Worm (Caenorhabditis elegans) whole organism, mixed stage, embryonic: ENCODE results near the gene ard-1.

Experiments used
- M03D4.4 ChIP-seq: sonication (generic microtip); optimal IDR thresholded peaks from 2 replicates; lab custom pipeline; 2017; ENCODE audit warnings: mild to moderate bottlenecking, missing genetic modification characterization, missing compliant biosample characterization
- bed-3 ChIP-seq: fragments of 200-800 bp; sonication (Bioruptor generic); optimal IDR thresholded peaks from 3 replicates; lab custom pipeline; 2018; ENCODE audit warnings: mild to moderate bottlenecking, missing genetic modification characterization, moderate library complexity, missing compliant biosample characterization
- blmp-1 ChIP-seq: fragments of 150-350 bp; optimal IDR thresholded peaks from 2 replicates; lab custom pipeline; 2014; ENCODE audit warnings: missing biosample characterization, missing genetic modification characterization
- ceh-39 ChIP-seq: fragments of 150-350 bp; optimal IDR thresholded peaks from 2 replicates; lab custom pipeline; 2014; ENCODE audit warnings: missing biosample characterization, missing genetic modification characterization
- ceh-43 ChIP-seq: fragments of 200-800 bp; sonication (Bioruptor generic); optimal IDR thresholded peaks from 2 replicates; lab custom pipeline; 2018; ENCODE audit warnings: mild to moderate bottlenecking, missing genetic modification characterization, moderate library complexity, missing compliant biosample characterization
- ces-1 ChIP-seq: fragments of 150-350 bp; optimal IDR thresholded peaks from 2 replicates; lab custom pipeline; 2014; ENCODE audit warnings: missing biosample characterization, missing genetic modification reagents, missing genetic modification characterization
- cnd-1 ChIP-seq: fragments of 200-800 bp; sonication (Bioruptor generic); optimal IDR thresholded peaks from 2 replicates; lab custom pipeline; 2018; ENCODE audit warnings: mild to moderate bottlenecking, missing genetic modification characterization, missing compliant biosample characterization
- drap-1 ChIP-seq: fragments of 200-800 bp; sonication (Bioruptor generic); optimal IDR thresholded peaks from 3 replicates; lab custom pipeline; 2018; ENCODE audit warnings: mild to moderate bottlenecking, missing genetic modification characterization, missing compliant biosample characterization
- elt-1 ChIP-seq: sonication (generic microtip); optimal IDR thresholded peaks from 2 replicates; lab custom pipeline; 2017; ENCODE audit warnings: missing genetic modification characterization, mild to moderate bottlenecking, missing compliant biosample characterization, antibody characterized with exemption, moderate library complexity, borderline replicate concordance; ENCODE audit not compliant: insufficient read depth
- elt-3 ChIP-seq: fragments of 150-350 bp; optimal IDR thresholded peaks from 2 replicates; lab custom pipeline; 2014; ENCODE audit warnings: missing biosample characterization, missing genetic modification characterization
- flh-1 ChIP-seq: fragments of 200-800 bp; sonication (Bioruptor generic); optimal IDR thresholded peaks from 2 replicates; lab custom pipeline; 2018; ENCODE audit warnings: mild to moderate bottlenecking, missing genetic modification characterization, moderate library complexity, missing compliant biosample characterization
- ham-2 ChIP-seq: fragments of 200-800 bp; sonication (Bioruptor generic); optimal IDR thresholded peaks from 2 replicates; lab custom pipeline; 2018; ENCODE audit warnings: mild to moderate bottlenecking, missing genetic modification characterization, missing compliant biosample characterization
- hlh-1 ChIP-seq: fragments of 150-350 bp; optimal IDR thresholded peaks from 2 replicates; lab custom pipeline; 2014; ENCODE audit warnings: missing biosample characterization, missing genetic modification reagents, missing genetic modification characterization
- lin-13 ChIP-seq: fragments of 150-350 bp; optimal IDR thresholded peaks from 2 replicates; lab custom pipeline; 2014; ENCODE audit warnings: missing biosample characterization, missing genetic modification characterization
- lin-32 ChIP-seq: fragments of 200-800 bp; sonication (Bioruptor generic); optimal IDR thresholded peaks from 2 replicates; lab custom pipeline; 2018; ENCODE audit warnings: mild to moderate bottlenecking, missing genetic modification characterization, missing compliant biosample characterization
- mab-5 ChIP-seq: fragments of 150-350 bp; optimal IDR thresholded peaks from 2 replicates; lab custom pipeline; 2014; ENCODE audit warnings: missing biosample characterization, missing genetic modification characterization
- mep-1 ChIP-seq: fragments of 150-350 bp; optimal IDR thresholded peaks from 2 replicates; lab custom pipeline; 2017; ENCODE audit warnings: missing biosample characterization, missing genetic modification reagents, missing genetic modification characterization, inconsistent platforms
- mls-2 ChIP-seq: sonication (generic microtip); optimal IDR thresholded peaks from 2 replicates; lab custom pipeline; 2016; ENCODE audit warnings: mild to moderate bottlenecking, missing genetic modification characterization, moderate library complexity, missing compliant biosample characterization
- nhr-12 ChIP-seq: fragments of 150-350 bp; optimal IDR thresholded peaks from 2 replicates; lab custom pipeline; 2014; ENCODE audit warnings: missing biosample characterization, missing genetic modification characterization
- nhr-2 ChIP-seq: fragments of 150-350 bp; optimal IDR thresholded peaks from 2 replicates; lab custom pipeline; 2014; ENCODE audit warnings: missing biosample characterization, missing genetic modification characterization
- nhr-237 ChIP-seq: fragments of 150-350 bp; optimal IDR thresholded peaks from 2 replicates; lab custom pipeline; 2014; ENCODE audit warnings: missing biosample characterization, missing genetic modification characterization
- nhr-28 ChIP-seq: fragments of 150-350 bp; optimal IDR thresholded peaks from 2 replicates; lab custom pipeline; 2014; ENCODE audit warnings: missing biosample characterization, missing genetic modification characterization
- nhr-76 ChIP-seq: sonication (generic microtip); optimal IDR thresholded peaks from 2 replicates; lab custom pipeline; 2017; ENCODE audit warnings: missing biosample characterization, missing genetic modification characterization
- pha-4 ChIP-seq: fragments of 150-350 bp; optimal IDR thresholded peaks from 2 replicates; lab custom pipeline; 2018; ENCODE audit warnings: missing biosample characterization, missing genetic modification reagents, missing genetic modification characterization
- sem-2 ChIP-seq: fragments of 200-800 bp; sonication (Bioruptor generic); optimal IDR thresholded peaks from 2 replicates; lab custom pipeline; 2018; ENCODE audit warnings: mild to moderate bottlenecking, missing genetic modification characterization, missing compliant biosample characterization
- snpc-4 ChIP-seq: fragments of 150-350 bp; optimal IDR thresholded peaks from 2 replicates; lab custom pipeline; 2014; ENCODE audit warnings: missing biosample characterization, missing genetic modification characterization
- sptf-1 ChIP-seq: sonication (generic microtip); optimal IDR thresholded peaks from 2 replicates; lab custom pipeline; 2017; ENCODE audit warnings: mild to moderate bottlenecking, missing genetic modification characterization, moderate library complexity, missing compliant biosample characterization
- tbx-8 ChIP-seq: fragments of 200-800 bp; sonication (Bioruptor generic); optimal IDR thresholded peaks from 2 replicates; lab custom pipeline; 2018; ENCODE audit warnings: mild to moderate bottlenecking, missing genetic modification characterization, moderate library complexity, missing compliant biosample characterization
- unc-120 ChIP-seq: sonication (generic microtip); optimal IDR thresholded peaks from 2 replicates; lab custom pipeline; 2017; ENCODE audit warnings: missing genetic modification characterization, missing compliant biosample characterization; ENCODE audit not compliant: poor library complexity, severe bottlenecking
- unc-39 ChIP-seq: fragments of 150-350 bp; optimal IDR thresholded peaks from 2 replicates; lab custom pipeline; 2014; ENCODE audit warnings: missing biosample characterization, missing genetic modification characterization
- unc-62 ChIP-seq: fragments of 150-350 bp; optimal IDR thresholded peaks from 2 replicates; lab custom pipeline; 2014; ENCODE audit warnings: missing biosample characterization, missing genetic modification reagents, missing genetic modification characterization
- zip-8 ChIP-seq: fragments of 150-350 bp; optimal IDR thresholded peaks from 2 replicates; lab custom pipeline; 2014; ENCODE audit warnings: missing biosample characterization, missing genetic modification characterization
- ztf-11 ChIP-seq: fragments of 150-350 bp; optimal IDR thresholded peaks from 2 replicates; lab custom pipeline; 2014; ENCODE audit warnings: missing biosample characterization, missing genetic modification characterization

The ard-1 gene

DNA sequence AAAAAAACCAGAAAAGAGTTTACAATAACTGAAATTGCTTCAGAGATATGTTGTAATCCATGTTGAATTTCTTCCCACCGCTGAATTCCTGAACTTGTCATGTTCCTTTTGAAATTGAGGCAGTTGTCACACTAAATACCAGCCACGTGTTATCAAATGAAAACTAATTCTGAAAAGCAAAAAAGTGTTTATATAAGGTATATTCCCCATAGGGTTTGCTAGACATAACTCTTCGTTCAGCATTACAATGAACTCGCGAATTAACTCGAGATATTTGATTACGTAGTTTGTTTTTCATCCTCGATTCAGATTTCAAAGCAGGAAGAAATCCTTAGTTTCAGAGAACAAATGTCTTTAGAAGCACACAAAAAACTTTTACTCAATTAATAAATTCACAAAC is 30.8 kb upstream of the ard-1 start, which contains the start of gene str-3:
TSS of gene str-3 (minus strand) at position 101 of the 400 bp plus-strand sequence.
- TF ChIP-seq nhr-237 (tag; lab: Kevin White, UChicago) (no peak), zip-8 (tag; lab: Kevin White, UChicago) (no peak), mls-2 (tag; lab: Kevin White, UChicago) (no peak), ceh-43 (GFP tag; lab: Kevin White, UChicago) (no peak), ztf-11 (tag; lab: Kevin White, UChicago) (no peak), snpc-4 (tag; lab: Kevin White, UChicago) (no peak), lin-32 (GFP tag; lab: Kevin White, UChicago) (no peak), ceh-39 (tag; lab: Kevin White, UChicago) (no peak), flh-1 (GFP tag; lab: Kevin White, UChicago) (no peak), hlh-1 (no peak), elt-3 (tag; lab: Kevin White, UChicago) (no peak), nhr-28 (tag; lab: Kevin White, UChicago) (no peak), lin-13 (tag; lab: Kevin White, UChicago) (no peak)

- no peak for TF ChIP-seq nhr-12 (tag; lab: Kevin White, UChicago)
- no peak for TF ChIP-seq lin-13 (tag; lab: Kevin White, UChicago)
- TF ChIP-seq mls-2 (tag; lab: Kevin White, UChicago): no peak
- no peak for TF ChIP-seq mab-5 (tag; lab: Kevin White, UChicago)
- no peak for TF ChIP-seq unc-39 (tag; lab: Kevin White, UChicago)
- no peak for TF ChIP-seq ces-1 (GFP tag; lab: Kevin White, UChicago)
- no peak for TF ChIP-seq mep-1 (tag; lab: Kevin White, UChicago)
- TF ChIP-seq bed-3 (GFP tag; lab: Kevin White, UChicago): no peak
- TF ChIP-seq cnd-1 (tag; lab: Kevin White, UChicago): no peak
- TF ChIP-seq pha-4 (tag; lab: Kevin White, UChicago): no peak
- no peak for TF ChIP-seq nhr-237 (tag; lab: Kevin White, UChicago)
- no peak for TF ChIP-seq ztf-11 (tag; lab: Kevin White, UChicago)
- no peak for TF ChIP-seq drap-1
- no peak for TF ChIP-seq snpc-4 (tag; lab: Kevin White, UChicago)
- no peak for TF ChIP-seq ham-2 (GFP tag; lab: Kevin White, UChicago)
- no peak for TF ChIP-seq unc-62
These were observed 29.7 kb upstream of the ard-1 start, which contains the start of gene srlf-18 for ce11 chrIV:11101383-11101782. srlf-18 (minus strand) TSS chrIV:11101483.

DNA sequence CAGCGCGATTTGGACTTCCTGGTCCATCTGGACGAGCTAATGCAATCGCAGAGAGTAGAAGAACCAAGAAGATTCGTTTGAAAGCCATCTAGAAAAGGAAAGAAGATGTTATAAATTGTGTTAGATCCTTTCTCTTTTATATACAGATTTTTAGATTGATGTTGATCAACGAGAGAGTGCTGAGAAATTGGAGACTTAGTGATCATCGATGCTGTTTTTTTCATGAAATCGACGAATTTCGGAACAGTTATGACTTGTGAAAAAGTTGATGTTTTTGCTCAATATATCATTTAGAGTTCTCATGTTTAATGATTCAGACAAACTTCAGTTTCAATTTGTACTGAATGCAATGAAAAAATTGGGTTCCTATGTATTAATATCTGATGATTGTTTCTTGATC is 28.5 kb upstream of the ard-1 start, which contains the start of gene srlf-17:
TSS of gene srlf-17 (minus strand) at position 101 of the 400 bp plus-strand sequence.
- TF ChIP-seq pha-4 (tag; lab: Kevin White, UChicago) (no peak), blmp-1 (tag; lab: Kevin White, UChicago) (no peak), unc-39 (tag; lab: Kevin White, UChicago) (no peak), hlh-1 (no peak), elt-3 (tag; lab: Kevin White, UChicago) (no peak), tbx-8 (GFP tag; lab: Kevin White, UChicago) (no peak), mls-2 (tag; lab: Kevin White, UChicago) (no peak), lin-13 (tag; lab: Kevin White, UChicago) (no peak), ham-2 (GFP tag; lab: Kevin White, UChicago) (no peak)
- TF ChIP-seq, all 35 proteins: peak for 0

- TF ChIP-seq mls-2 (tag; lab: Kevin White, UChicago) (no peak), nhr-76 (tag; lab: Kevin White, UChicago) (no peak), ztf-11 (tag; lab: Kevin White, UChicago) (no peak), unc-62 (no peak), blmp-1 (tag; lab: Kevin White, UChicago) (no peak), sptf-1 (tag; lab: Kevin White, UChicago) (no peak), unc-39 (tag; lab: Kevin White, UChicago) (no peak), tbx-8 (GFP tag; lab: Kevin White, UChicago) (no peak)
These were observed 27.6 kb upstream of the ard-1 start for ce11 chrIV:11103501-11103900.

DNA sequence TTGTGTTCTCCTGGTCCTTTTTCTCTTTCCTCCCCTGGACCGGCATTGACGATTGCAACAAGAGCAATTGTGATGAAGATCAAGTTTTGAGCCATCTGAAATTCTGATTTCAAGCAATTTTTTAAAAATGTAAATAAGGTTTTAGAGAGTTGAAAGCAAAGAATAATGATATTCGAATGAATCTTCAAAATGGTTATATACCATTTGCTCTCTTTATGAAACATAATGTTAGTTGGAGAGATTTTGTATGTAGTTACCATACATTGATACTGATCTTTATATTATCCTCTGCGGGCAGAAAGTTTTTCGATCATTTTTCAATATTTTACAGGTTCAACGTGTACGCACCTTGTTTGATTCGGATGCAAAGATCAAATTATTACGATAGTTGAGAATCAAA is 25.4 kb upstream of the ard-1 start, which contains the start of gene srlf-24:
TSS of gene srlf-24 (minus strand) at position 101 of the 400 bp plus-strand sequence.
- TF ChIP-seq elt-1 (tag; lab: Kevin White, UChicago) (no peak), unc-120 (no peak), mab-5 (tag; lab: Kevin White, UChicago) (no peak), ztf-11 (tag; lab: Kevin White, UChicago) (no peak), bed-3 (GFP tag; lab: Kevin White, UChicago) (no peak), ceh-43 (GFP tag; lab: Kevin White, UChicago) (no peak), nhr-2 (tag; lab: Kevin White, UChicago) (no peak), sem-2 (GFP tag; lab: Kevin White, UChicago) (no peak), flh-1 (GFP tag; lab: Kevin White, UChicago) (no peak), mls-2 (tag; lab: Kevin White, UChicago) (no peak), nhr-237 (tag; lab: Kevin White, UChicago) (no peak), ham-2 (GFP tag; lab: Kevin White, UChicago) (no peak), tbx-8 (GFP tag; lab: Kevin White, UChicago) (no peak), sptf-1 (tag; lab: Kevin White, UChicago) (no peak), unc-62 (no peak), lin-13 (tag; lab: Kevin White, UChicago) (no peak), nhr-76 (tag; lab: Kevin White, UChicago) (no peak), M03D4.4 (tag; lab: Kevin White, UChicago) (no peak)
